Fruit fly (Drosophila melanogaster) whole organism, embryonic: ENCODE results near the gene parvin.

ENCODE experiments used
- CG10147 ChIP-seq: fragments of 200-800 bp; sonication (Bioruptor generic); optimal IDR thresholded peaks from 2 replicates; lab custom pipeline; 2019; ENCODE audit warnings: missing biosample characterization, mild to moderate bottlenecking, missing genetic modification characterization, moderate library complexity
- CG1024 ChIP-seq: fragments of 200-800 bp; sonication (Bioruptor generic); IDR thresholded peaks from 2 replicates; pipeline ENCODE4 v1.3.6; 2022; ENCODE audit warnings: missing biosample characterization, missing genetic modification characterization
- CG10267 ChIP-seq: fragments of 200-800 bp; sonication (Bioruptor generic); optimal IDR thresholded peaks from 2 replicates; lab custom pipeline; 2018; ENCODE audit warnings: missing biosample characterization, mild to moderate bottlenecking, missing genetic modification characterization, moderate library complexity
- CG10274 ChIP-seq: fragments of 200-800 bp; sonication (Bioruptor generic); optimal IDR thresholded peaks from 3 replicates; lab custom pipeline; 2017; ENCODE audit warnings: missing biosample characterization, mild to moderate bottlenecking, missing genetic modification characterization
- CG10462 ChIP-seq: fragments of 200-800 bp; sonication (Bioruptor generic); optimal IDR thresholded peaks from 2 replicates; lab custom pipeline; 2016; ENCODE audit warnings: missing biosample characterization, missing genetic modification characterization
- CG10543 ChIP-seq: fragments of 200-800 bp; sonication (Bioruptor generic); optimal IDR thresholded peaks from 3 replicates; lab custom pipeline; 2017; ENCODE audit warnings: missing biosample characterization, mild to moderate bottlenecking, missing genetic modification characterization, moderate library complexity
- CG10654 ChIP-seq: fragments of 200-800 bp; sonication (Bioruptor generic); optimal IDR thresholded peaks from 2 replicates; lab custom pipeline; 2016; ENCODE audit warnings: missing biosample characterization, missing genetic modification characterization
- CG11398 ChIP-seq: fragments of 200-800 bp; sonication (Bioruptor generic); optimal IDR thresholded peaks from 2 replicates; lab custom pipeline; 2016; ENCODE audit warnings: missing biosample characterization, missing genetic modification characterization
- CG12219 ChIP-seq: fragments of 200-800 bp; sonication (Bioruptor generic); optimal IDR thresholded peaks from 3 replicates; lab custom pipeline; 2018; ENCODE audit warnings: missing biosample characterization, mild to moderate bottlenecking, missing genetic modification characterization
- CG12299 ChIP-seq: fragments of 200-800 bp; sonication (Bioruptor generic); optimal IDR thresholded peaks from 2 replicates; lab custom pipeline; 2018; ENCODE audit warnings: missing biosample characterization, mild to moderate bottlenecking, missing genetic modification characterization
- CG13775 ChIP-seq: fragments of 200-800 bp; sonication (Bioruptor generic); optimal IDR thresholded peaks from 3 replicates; lab custom pipeline; 2017; ENCODE audit warnings: missing biosample characterization, mild to moderate bottlenecking, missing genetic modification characterization
- CG13894 ChIP-seq: fragments of 200-800 bp; sonication (Bioruptor generic); optimal IDR thresholded peaks from 3 replicates; lab custom pipeline; 2018; ENCODE audit warnings: missing biosample characterization, mild to moderate bottlenecking, missing genetic modification characterization, moderate library complexity
- CG14667 ChIP-seq: fragments of 200-800 bp; sonication (Bioruptor generic); IDR thresholded peaks from 2 replicates; pipeline ENCODE4 v1.3.6; 2022; ENCODE audit warnings: missing biosample characterization, missing genetic modification characterization
- CG15269 ChIP-seq: fragments of 200-800 bp; sonication (Bioruptor generic); optimal IDR thresholded peaks from 2 replicates; lab custom pipeline; 2018; ENCODE audit warnings: missing biosample characterization, mild to moderate bottlenecking, missing genetic modification characterization, moderate library complexity
- CG15479 ChIP-seq: fragments of 200-800 bp; sonication (Bioruptor generic); optimal IDR thresholded peaks from 3 replicates; lab custom pipeline; 2019; ENCODE audit warnings: missing biosample characterization, mild to moderate bottlenecking, missing genetic modification characterization, moderate library complexity
- CG1602 ChIP-seq: fragments of 200-800 bp; sonication (Bioruptor generic); optimal IDR thresholded peaks from 3 replicates; lab custom pipeline; 2016; ENCODE audit warnings: missing biosample characterization, missing genetic modification characterization
- CG1792 ChIP-seq: fragments of 200-800 bp; sonication (Bioruptor generic); optimal IDR thresholded peaks from 2 replicates; lab custom pipeline; 2016; ENCODE audit warnings: missing biosample characterization, missing genetic modification characterization
- CG33557 ChIP-seq: fragments of 200-800 bp; sonication (Bioruptor generic); optimal IDR thresholded peaks from 2 replicates; lab custom pipeline; 2019; ENCODE audit warnings: missing biosample characterization, mild to moderate bottlenecking, missing genetic modification characterization, moderate library complexity
- CG3995 ChIP-seq: fragments of 200-800 bp; sonication (Bioruptor generic); optimal IDR thresholded peaks from 3 replicates; lab custom pipeline; 2016; ENCODE audit warnings: missing biosample characterization, missing genetic modification characterization
- CG8281 ChIP-seq: fragments of 200-800 bp; sonication (Bioruptor generic); optimal IDR thresholded peaks from 2 replicates; lab custom pipeline; 2018; ENCODE audit warnings: missing biosample characterization, mild to moderate bottlenecking, missing genetic modification characterization, moderate library complexity
- CG8290 ChIP-seq, 3 experiments: fragments of 200-800 bp; sonication (Bioruptor generic); optimal IDR thresholded peaks; 2 replicates each; lab custom pipeline; 2016 to 2019; ENCODE audit warnings: missing biosample characterization in 3 of 3, missing genetic modification characterization in 3 of 3, mild to moderate bottlenecking in 2 of 3, moderate library complexity in 1 of 3
- CoRest ChIP-seq: fragments of 200-800 bp; sonication (Bioruptor generic); optimal IDR thresholded peaks from 3 replicates; lab custom pipeline; 2018; ENCODE audit warnings: missing biosample characterization, mild to moderate bottlenecking, missing genetic modification characterization, moderate library complexity
- Dfd ChIP-seq, 2 experiments: fragments of >200 bp; optimal IDR thresholded peaks; 2 replicates each; lab custom pipeline; 2017; ENCODE audit warnings: missing biosample characterization in 2 of 2, missing genetic modification characterization in 2 of 2
- E2f2 ChIP-seq: fragments of 200-800 bp; sonication (Bioruptor generic); IDR thresholded peaks from 2 replicates; pipeline ENCODE4 v1.3.6; 2022; ENCODE audit warnings: missing biosample characterization, missing genetic modification characterization
- Fer1 ChIP-seq: fragments of 200-800 bp; sonication (Bioruptor generic); optimal IDR thresholded peaks from 2 replicates; lab custom pipeline; 2017; ENCODE audit warnings: missing biosample characterization, mild to moderate bottlenecking, missing genetic modification characterization
- Gug ChIP-seq: fragments of 200-800 bp; sonication (Bioruptor generic); IDR thresholded peaks from 4 replicates; pipeline ENCODE4 v1.3.6; 2022; ENCODE audit warnings: missing biosample characterization, missing genetic modification characterization
- Jarid2 ChIP-seq: fragments of 200-800 bp; sonication (Bioruptor generic); optimal IDR thresholded peaks from 3 replicates; lab custom pipeline; 2017; ENCODE audit warnings: mild to moderate bottlenecking, missing biosample characterization, missing genetic modification reagents, missing genetic modification characterization
- Opbp ChIP-seq: fragments of 200-800 bp; sonication (Bioruptor generic); IDR thresholded peaks from 3 replicates; pipeline ENCODE4 v1.3.6; 2022; ENCODE audit warnings: missing biosample characterization, missing genetic modification characterization; ENCODE audit not compliant: partially characterized antibody
- Optix ChIP-seq: fragments of 200-800 bp; sonication (Bioruptor generic); IDR thresholded peaks from 3 replicates; pipeline ENCODE4 v1.3.6; 2022; ENCODE audit warnings: missing biosample characterization, missing genetic modification characterization
- Ptx1 ChIP-seq: fragments of 200-800 bp; sonication (Bioruptor generic); IDR thresholded peaks from 2 replicates; pipeline ENCODE4 v1.3.6; 2022; ENCODE audit warnings: missing biosample characterization, missing genetic modification characterization
- ac ChIP-seq: fragments of 200-800 bp; sonication (Bioruptor generic); optimal IDR thresholded peaks from 3 replicates; lab custom pipeline; 2017; ENCODE audit warnings: missing biosample characterization, mild to moderate bottlenecking, missing genetic modification characterization
- cad ChIP-seq: fragments of >200 bp; optimal IDR thresholded peaks from 2 replicates; lab custom pipeline; 2017; ENCODE audit warnings: missing biosample characterization, missing genetic modification characterization
- caup ChIP-seq: fragments of 200-800 bp; sonication (Bioruptor generic); optimal IDR thresholded peaks from 3 replicates; lab custom pipeline; 2017; ENCODE audit warnings: missing biosample characterization, mild to moderate bottlenecking, missing genetic modification characterization, moderate library complexity; ENCODE audit not compliant: severe bottlenecking
- esg ChIP-seq: fragments of 200-800 bp; sonication (Bioruptor generic); conservative IDR thresholded peaks from 2 replicates; pipeline ENCODE4 v1.3.6; 2022; ENCODE audit warnings: missing biosample characterization, missing genetic modification characterization
- exex ChIP-seq: fragments of 200-800 bp; sonication (Bioruptor generic); optimal IDR thresholded peaks from 4 replicates; lab custom pipeline; 2018; ENCODE audit warnings: missing biosample characterization, mild to moderate bottlenecking, missing genetic modification characterization, moderate library complexity
- fd96Cb ChIP-seq: fragments of 200-800 bp; sonication (Bioruptor generic); optimal IDR thresholded peaks from 2 replicates; lab custom pipeline; 2018; ENCODE audit warnings: missing biosample characterization, mild to moderate bottlenecking, missing genetic modification characterization, moderate library complexity
- ftz-f1 ChIP-seq: fragments of 200-800 bp; sonication (Bioruptor generic); optimal IDR thresholded peaks from 2 replicates; lab custom pipeline; 2016; ENCODE audit warnings: missing biosample characterization, missing genetic modification characterization
- gsb-n ChIP-seq: fragments of 200-800 bp; sonication (Bioruptor generic); optimal IDR thresholded peaks from 3 replicates; lab custom pipeline; 2018; ENCODE audit warnings: missing biosample characterization, mild to moderate bottlenecking, missing genetic modification characterization
- jing ChIP-seq: fragments of 200-800 bp; sonication (Bioruptor generic); optimal IDR thresholded peaks from 2 replicates; lab custom pipeline; 2018; ENCODE audit warnings: missing biosample characterization, mild to moderate bottlenecking, missing genetic modification characterization
- kah ChIP-seq: fragments of 200-800 bp; sonication (Bioruptor generic); optimal IDR thresholded peaks from 2 replicates; lab custom pipeline; 2018; ENCODE audit warnings: missing biosample characterization, mild to moderate bottlenecking, missing genetic modification characterization
- kay ChIP-seq: fragments of 200-800 bp; sonication (Bioruptor generic); optimal IDR thresholded peaks from 2 replicates; lab custom pipeline; 2016; ENCODE audit warnings: missing biosample characterization, missing genetic modification characterization
- ken ChIP-seq: fragments of 200-800 bp; sonication (Bioruptor generic); IDR thresholded peaks from 3 replicates; pipeline ENCODE4 v1.3.6; 2022; ENCODE audit warnings: missing biosample characterization, missing genetic modification characterization
- prd ChIP-seq, 3 experiments: fragments of >200 bp in 2 of 3; fragments of 200-800 bp in 1 of 3; sonication (Bioruptor generic) in 1 of 3; optimal IDR thresholded peaks in 2 of 3; IDR thresholded peaks in 1 of 3; 2 replicates in 2 of 3; 3 replicates in 1 of 3; pipeline versions ENCODE4 v1.3.6 to Lab custom; 2017 to 2022; ENCODE audit warnings: missing biosample characterization in 1 of 3, missing genetic modification characterization in 1 of 3
- ranshi ChIP-seq: fragments of 200-800 bp; sonication (Bioruptor generic); IDR thresholded peaks from 2 replicates; pipeline ENCODE4 v1.3.6; 2022; ENCODE audit warnings: missing biosample characterization, missing genetic modification characterization
- rib ChIP-seq: fragments of 200-800 bp; sonication (Bioruptor generic); IDR thresholded peaks from 2 replicates; pipeline ENCODE4 v1.3.6; 2022; ENCODE audit warnings: missing biosample characterization, missing genetic modification characterization
- row ChIP-seq: fragments of 200-800 bp; sonication (Bioruptor generic); IDR thresholded peaks from 3 replicates; pipeline ENCODE4 v1.3.6; 2022; ENCODE audit warnings: missing biosample characterization, missing genetic modification characterization
- sens-2 ChIP-seq: fragments of 200-800 bp; sonication (Bioruptor generic); IDR thresholded peaks from 2 replicates; pipeline ENCODE4 v1.3.6; 2022; ENCODE audit warnings: missing biosample characterization, missing genetic modification characterization
- slp2 ChIP-seq: fragments of 200-800 bp; sonication (Bioruptor generic); optimal IDR thresholded peaks from 2 replicates; lab custom pipeline; 2016; ENCODE audit warnings: missing biosample characterization, missing genetic modification characterization
- unc-4 ChIP-seq: fragments of 200-800 bp; sonication (Bioruptor generic); IDR thresholded peaks from 2 replicates; pipeline ENCODE4 v1.3.6; 2022; ENCODE audit warnings: missing biosample characterization, missing genetic modification characterization; ENCODE audit not compliant: partially characterized antibody
- vvl ChIP-seq: fragments of 200-800 bp; sonication (Bioruptor generic); IDR thresholded peaks from 2 replicates; pipeline ENCODE4 v1.3.6; 2022; ENCODE audit warnings: missing biosample characterization, missing genetic modification characterization
- zen ChIP-seq: fragments of 200-800 bp; sonication (Bioruptor generic); optimal IDR thresholded peaks from 3 replicates; lab custom pipeline; 2018; ENCODE audit warnings: missing biosample characterization, mild to moderate bottlenecking, missing genetic modification characterization, moderate library complexity

The parvin gene

DNA sequence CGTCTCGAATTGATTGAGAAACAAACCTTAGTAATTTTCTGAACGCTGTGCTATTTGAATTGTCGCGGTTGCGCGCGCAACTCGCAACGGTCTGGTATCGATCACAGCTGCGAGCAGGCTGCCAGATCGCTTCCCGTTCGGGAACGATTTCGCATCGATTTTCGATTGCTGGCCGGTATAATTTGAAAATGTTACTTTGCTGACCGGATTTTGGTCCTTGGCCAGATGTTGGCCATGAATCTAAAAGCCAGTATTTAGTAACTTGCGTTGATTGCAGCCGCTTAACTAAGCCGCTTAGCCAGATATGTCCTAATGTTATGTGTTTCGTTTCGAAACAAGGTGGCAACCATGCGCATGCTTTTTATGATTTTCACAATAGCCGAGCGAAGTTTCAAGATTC lies 2.7 kb downstream of the parvin start (continued):
- TF ChIP-seq CG11398 (no peak), fd96Cb (tag; lab: Kevin White, UChicago) (no peak), CG1792 (GFP tag; lab: Kevin White, UChicago) (no peak), CG33557 (GFP tag; lab: Kevin White, UChicago) (no peak), Optix (GFP tag; lab: Robert Waterston, UW) (no peak), exex (tag; lab: Kevin White, UChicago) (no peak), CG13775 (GFP tag; lab: Kevin White, UChicago) (no peak), kah (GFP tag; lab: Kevin White, UChicago) (no peak), CG12219 (no peak), slp2 (GFP tag; lab: Kevin White, UChicago) (no peak), ken (no peak), jing (no peak), CG15269 (tag; lab: Kevin White, UChicago) (no peak), ac (no peak), kay (no peak), caup (GFP tag; lab: Kevin White, UChicago) (no peak), cad (GFP tag; lab: Kevin White, UChicago) (no peak), CG10462 (GFP tag; lab: Kevin White, UChicago) (no peak), unc-4 (GFP tag; lab: Robert Waterston, UW) (peak; percentile 51), CG10274 (GFP tag; lab: Kevin White, UChicago) (no peak), esg (GFP tag; lab: Robert Waterston, UW) (no peak), CG10543 (GFP tag; lab: Kevin White, UChicago) (no peak), CG15479 (GFP tag; lab: Kevin White, UChicago) (peak; percentile 64), E2f2 (GFP tag; lab: Robert Waterston, UW) (peak; percentile 97), prd (optimal IDR thresholded peaks at IDR 0.05; lab: Kevin White, UChicago) (no peak), prd (GFP tag; IDR thresholded peaks at IDR 0.05; lab: Robert Waterston, UW) (no peak), Jarid2 (GFP tag; lab: Kevin White, UChicago) (no peak), sens-2 (no peak), Ptx1 (no peak), CG1602 (GFP tag; lab: Kevin White, UChicago) (no peak), vvl (GFP tag; lab: Robert Waterston, UW) (no peak), Dfd (GFP tag; optimal IDR thresholded peaks at IDR 0.05; lab: Kevin White, UChicago) (no peak), ranshi (GFP tag; lab: Robert Waterston, UW) (no peak), zen (tag; lab: Kevin White, UChicago) (peak; percentile 19), CG3995 (GFP tag; lab: Kevin White, UChicago) (peak; percentile 67), CG10267 (tag; lab: Kevin White, UChicago) (peak; percentile 53), rib (GFP tag; lab: Robert Waterston, UW) (no peak), row (GFP tag; lab: Robert Waterston, UW) (no peak), CG10147 (GFP tag; lab: Kevin White, UChicago) (no peak), Gug (GFP tag; lab: Robert Waterston, UW) (no peak), Opbp (GFP tag; lab: Robert Waterston, UW) (peak; percentile 50; the same call in 2 of the 3 replicates), CG12299 (tag; lab: Kevin White, UChicago) (no peak), Fer1 (GFP tag; lab: Kevin White, UChicago) (no peak), CG8281 (tag; lab: Kevin White, UChicago) (no peak), CG10654 (no peak), CoRest (tag; lab: Kevin White, UChicago) (peak; percentile 54), ftz-f1 (GFP tag; lab: Kevin White, UChicago) (no peak), CG1024 (GFP tag; lab: Robert Waterston, UW) (no peak), gsb-n (tag; lab: Kevin White, UChicago) (no peak), CG14667 (GFP tag; lab: Robert Waterston, UW) (no peak), CG13894 (tag; lab: Kevin White, UChicago) (no peak), CG8290 (GFP tag; optimal IDR thresholded peaks at IDR 0.05; lab: Kevin White, UChicago) (no peak), CG8290 (tag; optimal IDR thresholded peaks at IDR 0.05; lab: Kevin White, UChicago) (peak in 1 of 2 experiments; percentile 28)
